Fruit fly (Drosophila melanogaster) whole organism, embryonic: ENCODE measurements around the gene Obp28a.

Experiments used
- Aef1 ChIP-seq: fragments of 200-800 bp; sonication (Bioruptor generic); IDR thresholded peaks from 3 replicates; pipeline ENCODE4 v1.3.6; 2022; ENCODE audit warnings: missing biosample characterization, missing genetic modification characterization
- Blimp-1 ChIP-seq: fragments of 200-800 bp; sonication (Bioruptor generic); optimal IDR thresholded peaks from 3 replicates; lab custom pipeline; 2018; ENCODE audit warnings: missing biosample characterization, missing genetic modification characterization, mild to moderate bottlenecking, moderate library complexity, missing genetic modification reagents
- CG11456 ChIP-seq: fragments of 200-800 bp; sonication (Bioruptor generic); IDR thresholded peaks from 3 replicates; pipeline ENCODE4 v1.3.6; 2022; ENCODE audit warnings: missing biosample characterization, missing genetic modification characterization
- CG12219 ChIP-seq: fragments of 200-800 bp; sonication (Bioruptor generic); optimal IDR thresholded peaks from 3 replicates; lab custom pipeline; 2018; ENCODE audit warnings: missing biosample characterization, mild to moderate bottlenecking, missing genetic modification characterization
- CG12236 ChIP-seq: fragments of 200-800 bp; sonication (Bioruptor generic); optimal IDR thresholded peaks from 2 replicates; lab custom pipeline; 2016; ENCODE audit warnings: missing biosample characterization, missing genetic modification characterization
- CG12391 ChIP-seq: fragments of 200-800 bp; sonication (Bioruptor generic); optimal IDR thresholded peaks from 3 replicates; lab custom pipeline; 2018; ENCODE audit warnings: missing biosample characterization, mild to moderate bottlenecking, missing genetic modification characterization, moderate library complexity
- CG13894 ChIP-seq: fragments of 200-800 bp; sonication (Bioruptor generic); optimal IDR thresholded peaks from 3 replicates; lab custom pipeline; 2018; ENCODE audit warnings: missing biosample characterization, mild to moderate bottlenecking, missing genetic modification characterization, moderate library complexity
- CG15269 ChIP-seq: fragments of 200-800 bp; sonication (Bioruptor generic); optimal IDR thresholded peaks from 2 replicates; lab custom pipeline; 2018; ENCODE audit warnings: missing biosample characterization, mild to moderate bottlenecking, missing genetic modification characterization, moderate library complexity
- CG17328 ChIP-seq: fragments of 200-800 bp; sonication (Bioruptor generic); IDR thresholded peaks from 2 replicates; pipeline ENCODE4 v1.3.6; 2022; ENCODE audit warnings: missing biosample characterization, missing genetic modification characterization
- CG17385 ChIP-seq: fragments of 200-800 bp; sonication (Bioruptor generic); optimal IDR thresholded peaks from 3 replicates; lab custom pipeline; 2018; ENCODE audit warnings: missing biosample characterization, mild to moderate bottlenecking, missing genetic modification characterization
- CG18764 ChIP-seq: fragments of 200-800 bp; sonication (Bioruptor generic); optimal IDR thresholded peaks from 3 replicates; lab custom pipeline; 2016; ENCODE audit warnings: missing biosample characterization, missing genetic modification characterization
- CG2129 ChIP-seq: fragments of 200-800 bp; sonication (Bioruptor generic); IDR thresholded peaks from 2 replicates; pipeline ENCODE4 v1.3.6; 2022; ENCODE audit warnings: missing biosample characterization, missing genetic modification characterization; ENCODE audit not compliant: partially characterized antibody
- CG31388 ChIP-seq: fragments of 200-800 bp; sonication (Bioruptor generic); optimal IDR thresholded peaks from 2 replicates; lab custom pipeline; 2016; ENCODE audit warnings: missing biosample characterization, missing genetic modification characterization
- CG3281 ChIP-seq: fragments of 200-800 bp; sonication (Bioruptor generic); optimal IDR thresholded peaks from 3 replicates; lab custom pipeline; 2017; ENCODE audit warnings: missing biosample characterization, mild to moderate bottlenecking, missing genetic modification characterization
- CG7987 ChIP-seq: fragments of 200-800 bp; sonication (Bioruptor generic); optimal IDR thresholded peaks from 2 replicates; lab custom pipeline; 2018; ENCODE audit warnings: missing biosample characterization, mild to moderate bottlenecking, missing genetic modification characterization, moderate library complexity
- CG8388 ChIP-seq: fragments of 200-800 bp; sonication (Bioruptor generic); optimal IDR thresholded peaks from 2 replicates; lab custom pipeline; 2019; ENCODE audit warnings: missing biosample characterization, mild to moderate bottlenecking, missing genetic modification characterization, moderate library complexity
- CTCF ChIP-seq: fragments of 200-800 bp; sonication (Bioruptor generic); optimal IDR thresholded peaks from 2 replicates; lab custom pipeline; 2017; ENCODE audit warnings: missing biosample characterization, mild to moderate bottlenecking, missing genetic modification characterization, moderate library complexity
- Chrac-16 ChIP-seq: fragments of 200-800 bp; sonication (Bioruptor generic); optimal IDR thresholded peaks from 3 replicates; lab custom pipeline; 2016; ENCODE audit warnings: missing biosample characterization, missing genetic modification characterization
- D ChIP-seq, 2 experiments: fragments of 200-800 bp in 1 of 2; fragments of >200 bp in 1 of 2; sonication (Bioruptor generic) in 1 of 2; optimal IDR thresholded peaks; 2 replicates in 1 of 2; 3 replicates in 1 of 2; lab custom pipeline; 2017; ENCODE audit warnings: mild to moderate bottlenecking in 1 of 2, missing biosample characterization in 1 of 2, missing genetic modification characterization in 1 of 2, missing genetic modification reagents in 1 of 2
- E2f1 ChIP-seq: fragments of 200-800 bp; sonication (Bioruptor generic); IDR thresholded peaks from 2 replicates; pipeline ENCODE4 v1.3.6; 2022; ENCODE audit warnings: missing biosample characterization, missing genetic modification characterization
- HLH54F ChIP-seq: fragments of 200-800 bp; sonication (Bioruptor generic); optimal IDR thresholded peaks from 3 replicates; lab custom pipeline; 2016; ENCODE audit warnings: missing biosample characterization, missing genetic modification characterization
- HmgZ ChIP-seq: fragments of 200-800 bp; sonication (Bioruptor generic); optimal IDR thresholded peaks from 2 replicates; lab custom pipeline; 2018; ENCODE audit warnings: missing biosample characterization, mild to moderate bottlenecking, missing genetic modification characterization
- Mad ChIP-seq: fragments of 200-800 bp; sonication (Bioruptor generic); optimal IDR thresholded peaks from 2 replicates; lab custom pipeline; 2016; ENCODE audit warnings: missing biosample characterization, missing genetic modification characterization
- Sry-β ChIP-seq: fragments of 200-800 bp; sonication (Bioruptor generic); optimal IDR thresholded peaks from 2 replicates; lab custom pipeline; 2018; ENCODE audit warnings: missing biosample characterization, mild to moderate bottlenecking, missing genetic modification characterization, moderate library complexity
- Trl ChIP-seq, 3 experiments: fragments of >200 bp in 2 of 3; fragments of 200-800 bp in 1 of 3; sonication (Bioruptor generic) in 1 of 3; optimal IDR thresholded peaks; 2 replicates in 1 of 3; 3 replicates in 2 of 3; lab custom pipeline; 2016 to 2017; ENCODE audit warnings: missing biosample characterization in 1 of 3, missing genetic modification characterization in 1 of 3
- aop ChIP-seq: fragments of 200-800 bp; sonication (Bioruptor generic); IDR thresholded peaks from 2 replicates; pipeline ENCODE4 v1.3.6; 2022; ENCODE audit warnings: missing biosample characterization, missing genetic modification characterization
- ato ChIP-seq: fragments of 200-800 bp; sonication (Bioruptor generic); IDR thresholded peaks from 2 replicates; pipeline ENCODE4 v1.3.6; 2022; ENCODE audit warnings: missing biosample characterization, missing genetic modification characterization; ENCODE audit not compliant: partially characterized antibody
- az2 ChIP-seq: fragments of 200-800 bp; sonication (Bioruptor generic); optimal IDR thresholded peaks from 3 replicates; lab custom pipeline; 2016; ENCODE audit warnings: missing biosample characterization, missing genetic modification characterization
- cad ChIP-seq: fragments of >200 bp; optimal IDR thresholded peaks from 2 replicates; lab custom pipeline; 2017; ENCODE audit warnings: missing biosample characterization, missing genetic modification characterization
- chm ChIP-seq: fragments of 200-800 bp; sonication (Bioruptor generic); IDR thresholded peaks from 2 replicates; pipeline ENCODE4 v1.3.6; 2022; ENCODE audit warnings: missing biosample characterization, missing genetic modification characterization
- crc ChIP-seq: fragments of 200-800 bp; sonication (Bioruptor generic); optimal IDR thresholded peaks from 2 replicates; lab custom pipeline; 2016; ENCODE audit warnings: missing biosample characterization, missing genetic modification characterization
- croc ChIP-seq: fragments of 200-800 bp; sonication (Bioruptor generic); conservative IDR thresholded peaks from 3 replicates; pipeline ENCODE4 v1.3.6; 2022; ENCODE audit warnings: missing biosample characterization, missing genetic modification characterization
- crol ChIP-seq: fragments of 200-800 bp; sonication (Bioruptor generic); IDR thresholded peaks from 2 replicates; pipeline ENCODE4 v1.3.6; 2022; ENCODE audit warnings: missing biosample characterization, missing genetic modification characterization
- disco-r ChIP-seq: fragments of 200-800 bp; sonication (Bioruptor generic); optimal IDR thresholded peaks from 2 replicates; lab custom pipeline; 2016; ENCODE audit warnings: missing biosample characterization, missing genetic modification characterization
- eyg ChIP-seq: fragments of 200-800 bp; sonication (Bioruptor generic); optimal IDR thresholded peaks from 3 replicates; lab custom pipeline; 2016; ENCODE audit warnings: missing biosample characterization, missing genetic modification characterization
- gro ChIP-seq: fragments of 200-800 bp; sonication (Bioruptor generic); optimal IDR thresholded peaks from 2 replicates; lab custom pipeline; 2016; ENCODE audit warnings: missing biosample characterization, missing genetic modification characterization
- nau ChIP-seq: fragments of 200-800 bp; sonication (Bioruptor generic); optimal IDR thresholded peaks from 3 replicates; lab custom pipeline; 2017; ENCODE audit warnings: missing biosample characterization, mild to moderate bottlenecking, missing genetic modification characterization, missing genetic modification reagents
- oc ChIP-seq: fragments of 200-800 bp; sonication (Bioruptor generic); optimal IDR thresholded peaks from 2 replicates; lab custom pipeline; 2018; ENCODE audit warnings: missing biosample characterization, mild to moderate bottlenecking, missing genetic modification characterization, moderate library complexity
- pb ChIP-seq: fragments of 200-800 bp; sonication (Bioruptor generic); optimal IDR thresholded peaks from 3 replicates; lab custom pipeline; 2016; ENCODE audit warnings: missing biosample characterization, missing genetic modification characterization
- prd ChIP-seq, 3 experiments: fragments of >200 bp in 2 of 3; fragments of 200-800 bp in 1 of 3; sonication (Bioruptor generic) in 1 of 3; optimal IDR thresholded peaks in 2 of 3; IDR thresholded peaks in 1 of 3; 2 replicates in 2 of 3; 3 replicates in 1 of 3; pipeline versions ENCODE4 v1.3.6 to Lab custom; 2017 to 2022; ENCODE audit warnings: missing biosample characterization in 1 of 3, missing genetic modification characterization in 1 of 3
- schlank ChIP-seq: fragments of 200-800 bp; sonication (Bioruptor generic); optimal IDR thresholded peaks from 2 replicates; lab custom pipeline; 2018; ENCODE audit warnings: missing biosample characterization, mild to moderate bottlenecking, missing genetic modification characterization
- sob ChIP-seq: fragments of 200-800 bp; sonication (Bioruptor generic); IDR thresholded peaks from 2 replicates; pipeline ENCODE4 v1.3.6; 2022; ENCODE audit warnings: missing biosample characterization, missing genetic modification characterization
- stwl ChIP-seq: fragments of 200-800 bp; sonication (Bioruptor generic); optimal IDR thresholded peaks from 3 replicates; lab custom pipeline; 2018; ENCODE audit warnings: missing biosample characterization, mild to moderate bottlenecking, missing genetic modification characterization, moderate library complexity
- tgo ChIP-seq: fragments of 200-800 bp; sonication (Bioruptor generic); IDR thresholded peaks from 3 replicates; pipeline ENCODE4 v1.3.6; 2022; ENCODE audit warnings: missing biosample characterization, missing genetic modification characterization
- tin ChIP-seq: fragments of 200-800 bp; sonication (Bioruptor generic); optimal IDR thresholded peaks from 3 replicates; lab custom pipeline; 2016; ENCODE audit warnings: missing biosample characterization, missing genetic modification characterization
- trem ChIP-seq: fragments of 200-800 bp; optimal IDR thresholded peaks from 3 replicates; lab custom pipeline; 2019; ENCODE audit warnings: missing biosample characterization, mild to moderate bottlenecking, missing genetic modification characterization, moderate library complexity
- twi ChIP-seq: fragments of 200-800 bp; optimal IDR thresholded peaks from 2 replicates; lab custom pipeline; 2019; ENCODE audit warnings: missing biosample characterization, mild to moderate bottlenecking, missing genetic modification characterization, moderate library complexity
- vvl ChIP-seq: fragments of 200-800 bp; sonication (Bioruptor generic); IDR thresholded peaks from 2 replicates; pipeline ENCODE4 v1.3.6; 2022; ENCODE audit warnings: missing biosample characterization, missing genetic modification characterization
- z ChIP-seq: fragments of 200-800 bp; sonication (Bioruptor generic); IDR thresholded peaks from 3 replicates; pipeline ENCODE4 v1.3.6; 2022; ENCODE audit warnings: missing biosample characterization, missing genetic modification characterization

Gene Obp28a

dm6 chr2L:7530437-7531091, 33.4 kb upstream of the Obp28a start (continued):
- TF ChIP-seq CG8388 (GFP tag; lab: Kevin White, UChicago), result peak; percentile 98
- TF ChIP-seq CG11456 (GFP tag; lab: Robert Waterston, UW), result peak; percentile 94
- TF ChIP-seq az2 (GFP tag; lab: Kevin White, UChicago), result peak; percentile 98
- TF ChIP-seq CG3281 (GFP tag; lab: Kevin White, UChicago), result peak; percentile 99
- TF ChIP-seq chm (GFP tag; lab: Robert Waterston, UW), result peak; percentile 89
- TF ChIP-seq CG12391 (tag; lab: Kevin White, UChicago), result peak; percentile 99
- peak; percentile 98 for TF ChIP-seq tgo (GFP tag; lab: Robert Waterston, UW)
- peak; percentile 98 for TF ChIP-seq vvl (GFP tag; lab: Robert Waterston, UW)
- TF ChIP-seq CG15269 (tag; lab: Kevin White, UChicago), result peak; percentile 99
- TF ChIP-seq ato, result no peak
- no peak for TF ChIP-seq prd (optimal IDR thresholded peaks at IDR 0.05; lab: Kevin White, UChicago)
- TF ChIP-seq prd (GFP tag; IDR thresholded peaks at IDR 0.05; lab: Robert Waterston, UW), result peak; percentile 98
- peak; percentile 98 for TF ChIP-seq tin (GFP tag; lab: Kevin White, UChicago)
- TF ChIP-seq Sry-β (GFP tag; lab: Kevin White, UChicago), result peak; percentile 72
- TF ChIP-seq disco-r (GFP tag; lab: Kevin White, UChicago), result peak; percentile 55
- TF ChIP-seq cad (GFP tag; lab: Kevin White, UChicago), result no peak
- TF ChIP-seq CG31388 (GFP tag; lab: Kevin White, UChicago), result peak; percentile 92
- TF ChIP-seq CG13894 (tag; lab: Kevin White, UChicago), result peak; percentile 98
- peak; percentile 79 for TF ChIP-seq stwl (tag; lab: Kevin White, UChicago)
- peak; percentile 74 for TF ChIP-seq CTCF
- peak; percentile 97 for TF ChIP-seq sob
- TF ChIP-seq CG17385 (GFP tag; lab: Kevin White, UChicago), result peak; percentile 97
- TF ChIP-seq CG17328 (GFP tag; lab: Robert Waterston, UW), result peak; percentile 96
- TF ChIP-seq HLH54F (GFP tag; lab: Kevin White, UChicago), result peak; percentile 85
- peak; percentile 75 for TF ChIP-seq gro (GFP tag; lab: Kevin White, UChicago)
- peak; percentile 95 for TF ChIP-seq CG18764
- no peak for TF ChIP-seq CG2129 (GFP tag; lab: Robert Waterston, UW)
- TF ChIP-seq CG12236 (GFP tag; lab: Kevin White, UChicago), result peak; percentile 43
- peak; percentile 93 for TF ChIP-seq Mad
- TF ChIP-seq nau, result peak; percentile 97
- peak; percentile 95 for TF ChIP-seq CG7987 (GFP tag; lab: Kevin White, UChicago)
- TF ChIP-seq Aef1 (GFP tag; lab: Robert Waterston, UW), result peak; percentile 96
- TF ChIP-seq schlank (tag; lab: Kevin White, UChicago), result peak; percentile 90
- peak; percentile 97 for TF ChIP-seq trem (tag; lab: Kevin White, UChicago)
- TF ChIP-seq Chrac-16 (GFP tag; lab: Kevin White, UChicago), result peak; percentile 98
- peak; percentile 46 for TF ChIP-seq crc (GFP tag; lab: Kevin White, UChicago)
- TF ChIP-seq CG12219 (GFP tag; lab: Kevin White, UChicago), result peak; percentile 95
- TF ChIP-seq croc (GFP tag; lab: Robert Waterston, UW), result peak; percentile 97
- TF ChIP-seq Blimp-1, result peak; percentile 97
- peak; percentile 98 for TF ChIP-seq twi (tag; lab: Kevin White, UChicago)
- peak; percentile 98 for TF ChIP-seq HmgZ (tag; lab: Kevin White, UChicago)
- 0 out of 2 replicates have a peak, but pooled peaks have one; percentile 50 for TF ChIP-seq crol (GFP tag; lab: Robert Waterston, UW)
- peak; percentile 78 to 79 for TF ChIP-seq Trl (optimal IDR thresholded peaks at IDR 0.05; lab: Kevin White, UChicago)
- TF ChIP-seq Trl (GFP tag; optimal IDR thresholded peaks at IDR 0.05; lab: Kevin White, UChicago), result peak; percentile 75
- TF ChIP-seq eyg (GFP tag; lab: Kevin White, UChicago), result peak; percentile 59
- TF ChIP-seq oc (tag; lab: Kevin White, UChicago), result peak; percentile 98
- TF ChIP-seq E2f1 (GFP tag; lab: Robert Waterston, UW), result peak; percentile 97
- no peak for TF ChIP-seq D (optimal IDR thresholded peaks at IDR 0.05; lab: Kevin White, UChicago)
- TF ChIP-seq D (GFP tag; optimal IDR thresholded peaks at IDR 0.05; lab: Kevin White, UChicago), result peak; percentile 99
- peak; percentile 77 for TF ChIP-seq pb (GFP tag; lab: Kevin White, UChicago)
- TF ChIP-seq aop, result peak; percentile 65; the same call in 1 of the 2 replicates
- TF ChIP-seq z (GFP tag; lab: Robert Waterston, UW), result peak; percentile 79; the same call in 2 of the 3 replicates
